Worm (Caenorhabditis elegans): ENCODE results near the gene ZC443.3.

ce11 chrV:12784861-12785260, 29.1 kb downstream of the ZC443.3 start, which contains the start of gene sre-20:
- TF ChIP-seq ztf-7 (tag; optimal IDR thresholded peaks at IDR 0.05) = no peak
- no peak for TF ChIP-seq ceh-28 (tag; optimal IDR thresholded peaks at IDR 0.05)
- TF ChIP-seq egl-27 (tag; optimal IDR thresholded peaks at IDR 0.05) = no peak
- TF ChIP-seq ama-1 (optimal IDR thresholded peaks at IDR 0.05) = no peak
- TF ChIP-seq aly-2 (tag; optimal IDR thresholded peaks at IDR 0.05) = no peak
- TF ChIP-seq nhr-237 (tag; optimal IDR thresholded peaks at IDR 0.05) = no peak
- no peak for TF ChIP-seq Y48G9A.11 (GFP tag; IDR thresholded peaks at IDR 0.05)
- TF ChIP-seq pqm-1 (tag; optimal IDR thresholded peaks at IDR 0.05) = no peak

Measured in whole organism, L4 larva.